Worm (Caenorhabditis elegans) whole organism, young adult: ENCODE measurements around the gene srw-4.

ENCODE experiments used
- B0261.1 ChIP-seq: sonication (generic microtip); optimal IDR thresholded peaks from 2 replicates; lab custom pipeline; 2016; ENCODE audit warnings: mild to moderate bottlenecking, missing genetic modification characterization, moderate library complexity, missing compliant biosample characterization
- B0336.3 ChIP-seq: fragments of 200-800 bp; sonication (Bioruptor generic); IDR thresholded peaks from 2 replicates; pipeline ENCODE4 v1.3.6; 2022; ENCODE audit warnings: missing genetic modification characterization, missing compliant biosample characterization
- F33H1.4 ChIP-seq: fragments of 200-800 bp; sonication (Bioruptor generic); IDR thresholded peaks from 2 replicates; pipeline ENCODE4 v1.3.6; 2022; ENCODE audit warnings: missing genetic modification reagents, missing genetic modification characterization, missing compliant biosample characterization
- F49E8.2 ChIP-seq: sonication (generic microtip); optimal IDR thresholded peaks from 3 replicates; lab custom pipeline; 2017; ENCODE audit warnings: missing genetic modification characterization, mild to moderate bottlenecking, missing compliant biosample characterization, antibody characterized with exemption, moderate library complexity; ENCODE audit not compliant: insufficient read depth
- K11D2.4 ChIP-seq: fragments of 200-800 bp; sonication (Bioruptor generic); IDR thresholded peaks from 2 replicates; pipeline ENCODE4 v1.3.6; 2022; ENCODE audit warnings: missing genetic modification reagents, missing genetic modification characterization, missing compliant biosample characterization
- K12H6.12 ChIP-seq: fragments of 200-800 bp; sonication (Bioruptor generic); optimal IDR thresholded peaks from 2 replicates; lab custom pipeline; 2018; ENCODE audit warnings: mild to moderate bottlenecking, missing genetic modification characterization, missing compliant biosample characterization
- T26A5.8 ChIP-seq: sonication (generic microtip); optimal IDR thresholded peaks from 2 replicates; lab custom pipeline; 2016; ENCODE audit warnings: missing genetic modification characterization, missing compliant biosample characterization
- Y53F4B.3 ChIP-seq: fragments of 200-800 bp; sonication (Bioruptor generic); IDR thresholded peaks from 2 replicates; pipeline ENCODE4 v1.3.6; 2022; ENCODE audit warnings: missing genetic modification reagents, missing genetic modification characterization, missing compliant biosample characterization
- Y67H2A.10 ChIP-seq: fragments of 200-800 bp; sonication (Bioruptor generic); conservative IDR thresholded peaks from 2 replicates; pipeline ENCODE4 v1.3.6; 2022; ENCODE audit warnings: missing genetic modification reagents, missing genetic modification characterization, missing compliant biosample characterization
- Y95B8A.8 ChIP-seq: fragments of 200-800 bp; sonication (Bioruptor generic); IDR thresholded peaks from 2 replicates; pipeline ENCODE4 v1.3.6; 2022; ENCODE audit warnings: missing genetic modification reagents, missing genetic modification characterization, missing compliant biosample characterization
- akir-1 ChIP-seq: fragments of 200-800 bp; sonication (Bioruptor generic); optimal IDR thresholded peaks from 2 replicates; lab custom pipeline; 2018; ENCODE audit warnings: mild to moderate bottlenecking, missing genetic modification characterization, moderate library complexity, missing compliant biosample characterization
- attf-6 ChIP-seq: fragments of 200-800 bp; sonication (Bioruptor generic); IDR thresholded peaks from 2 replicates; pipeline ENCODE4 v1.3.6; 2022; ENCODE audit warnings: missing genetic modification reagents, missing genetic modification characterization, missing compliant biosample characterization
- bed-2 ChIP-seq: fragments of 200-800 bp; sonication (Bioruptor generic); IDR thresholded peaks from 2 replicates; pipeline ENCODE4 v1.3.6; 2022; ENCODE audit warnings: missing genetic modification reagents, missing genetic modification characterization, missing compliant biosample characterization
- cebp-2 ChIP-seq: fragments of 200-800 bp; sonication (Bioruptor generic); IDR thresholded peaks from 2 replicates; pipeline ENCODE4 v1.3.6; 2022; ENCODE audit warnings: missing genetic modification characterization, missing compliant biosample characterization
- dpl-1 ChIP-seq: fragments of 150-350 bp; optimal IDR thresholded peaks from 2 replicates; lab custom pipeline; 2014; ENCODE audit warnings: missing biosample characterization, missing genetic modification reagents, missing genetic modification characterization
- hlh-12 ChIP-seq: sonication (generic microtip); optimal IDR thresholded peaks from 2 replicates; lab custom pipeline; 2016; ENCODE audit warnings: missing genetic modification characterization, missing compliant biosample characterization
- hmg-1.2 ChIP-seq: fragments of 200-800 bp; sonication (Bioruptor generic); IDR thresholded peaks from 2 replicates; pipeline ENCODE4 v1.3.6; 2022; ENCODE audit warnings: missing genetic modification reagents, missing genetic modification characterization, missing compliant biosample characterization
- hmg-20 ChIP-seq: fragments of 200-800 bp; sonication (Bioruptor generic); IDR thresholded peaks from 2 replicates; pipeline ENCODE4 v1.3.6; 2022; ENCODE audit warnings: missing genetic modification reagents, missing genetic modification characterization, missing compliant biosample characterization
- hsf-1 ChIP-seq: fragments of 200-800 bp; sonication (Bioruptor generic); IDR thresholded peaks from 2 replicates; pipeline ENCODE4 v1.3.6; 2022; ENCODE audit warnings: missing genetic modification reagents, missing genetic modification characterization, missing compliant biosample characterization
- let-607 ChIP-seq, 2 experiments: fragments of 200-800 bp in 1 of 2; sonication (Bioruptor generic) in 1 of 2; sonication (generic microtip) in 1 of 2; optimal IDR thresholded peaks; 2 replicates each; lab custom pipeline; 2016 to 2018; ENCODE audit warnings: mild to moderate bottlenecking in 2 of 2, missing compliant biosample characterization in 2 of 2, missing genetic modification characterization in 2 of 2, moderate library complexity in 2 of 2, missing genotype in 1 of 2
- lin-40 ChIP-seq: sonication (generic microtip); optimal IDR thresholded peaks from 2 replicates; lab custom pipeline; 2016; ENCODE audit warnings: missing genetic modification characterization, mild to moderate bottlenecking, missing compliant biosample characterization, missing genotype, missing genetic modification reagents
- lir-1 ChIP-seq: fragments of 200-800 bp; sonication (Bioruptor generic); conservative IDR thresholded peaks from 2 replicates; pipeline ENCODE4 v1.3.6; 2022; ENCODE audit warnings: missing genetic modification reagents, missing genetic modification characterization, missing compliant biosample characterization
- mcd-1 ChIP-seq: fragments of 200-800 bp; sonication (Bioruptor generic); IDR thresholded peaks from 2 replicates; pipeline ENCODE4 v1.3.6; 2022; ENCODE audit warnings: missing genetic modification reagents, missing genetic modification characterization, missing compliant biosample characterization
- mes-4 ChIP-seq: sonication (generic microtip); optimal IDR thresholded peaks from 2 replicates; lab custom pipeline; 2016; ENCODE audit warnings: missing genotype, missing genetic modification characterization, missing compliant biosample characterization
- nfya-2 ChIP-seq: fragments of 200-800 bp; sonication (Bioruptor generic); IDR thresholded peaks from 2 replicates; pipeline ENCODE4 v1.3.6; 2022; ENCODE audit warnings: missing genetic modification reagents, missing genetic modification characterization, missing compliant biosample characterization
- nhr-90 ChIP-seq: sonication (generic microtip); optimal IDR thresholded peaks from 2 replicates; lab custom pipeline; 2016; ENCODE audit warnings: missing genotype, mild to moderate bottlenecking, missing genetic modification characterization, missing compliant biosample characterization
- rec-8 ChIP-seq, 2 experiments: sonication (generic microtip); optimal IDR thresholded peaks; 2 replicates each; lab custom pipeline; 2016; ENCODE audit warnings: mild to moderate bottlenecking in 2 of 2, missing genetic modification characterization in 2 of 2, missing genetic modification reagents in 2 of 2, missing genotype in 2 of 2, missing biosample characterization in 1 of 2, missing compliant biosample characterization in 1 of 2, moderate library complexity in 1 of 2
- sdz-38 ChIP-seq: sonication (generic microtip); optimal IDR thresholded peaks from 2 replicates; lab custom pipeline; 2016; ENCODE audit warnings: missing genotype, missing genetic modification characterization, missing compliant biosample characterization
- somi-1 ChIP-seq: fragments of 200-800 bp; sonication (Bioruptor generic); optimal IDR thresholded peaks from 2 replicates; lab custom pipeline; 2018; ENCODE audit warnings: mild to moderate bottlenecking, missing genetic modification characterization, missing compliant biosample characterization
- tlf-1 ChIP-seq: fragments of 200-800 bp; sonication (Bioruptor generic); optimal IDR thresholded peaks from 2 replicates; lab custom pipeline; 2018; ENCODE audit warnings: mild to moderate bottlenecking, missing genetic modification characterization, missing compliant biosample characterization
- unc-62 ChIP-seq: fragments of 150-350 bp; optimal IDR thresholded peaks from 2 replicates; lab custom pipeline; 2014; ENCODE audit warnings: missing biosample characterization, missing genetic modification reagents, missing genetic modification characterization
- zfh-2 ChIP-seq: fragments of 200-800 bp; sonication (Bioruptor generic); conservative IDR thresholded peaks from 2 replicates; pipeline ENCODE4 v1.3.6; 2022; ENCODE audit warnings: missing genetic modification reagents, missing genetic modification characterization, missing compliant biosample characterization
- zim-3 ChIP-seq: sonication (generic microtip); optimal IDR thresholded peaks from 2 replicates; lab custom pipeline; 2017; ENCODE audit warnings: mild to moderate bottlenecking, missing genetic modification characterization, moderate library complexity, missing compliant biosample characterization
- ztf-18 ChIP-seq: sonication (generic microtip); optimal IDR thresholded peaks from 2 replicates; lab custom pipeline; 2016; ENCODE audit warnings: missing genotype, mild to moderate bottlenecking, missing genetic modification characterization, missing compliant biosample characterization
- ztf-26 ChIP-seq: sonication (generic microtip); optimal IDR thresholded peaks from 2 replicates; lab custom pipeline; 2017; ENCODE audit warnings: missing genetic modification characterization, missing compliant biosample characterization

The srw-4 gene

ce11 chrV:2912901-2913300, 24.3 kb upstream of the srw-4 start, which contains the start of gene C31B8.9:
Gene C31B8.9, minus strand, starts transcription at chrV:2913001.
- TF ChIP-seq somi-1 = no peak
- TF ChIP-seq cebp-2 (GFP tag; lab: Robert Waterston, UW) = no peak
- TF ChIP-seq unc-62 (GFP tag; lab: Kevin White, UChicago) = no peak
- no peak for TF ChIP-seq Y53F4B.3
- no peak for TF ChIP-seq tlf-1 (GFP tag; lab: Kevin White, UChicago)
- no peak for TF ChIP-seq F49E8.2 (tag; lab: Kevin White, UChicago)
- TF ChIP-seq lir-1 = no peak
- no peak for TF ChIP-seq Y67H2A.10 (GFP tag; lab: Robert Waterston, UW)
- no peak for TF ChIP-seq dpl-1 (GFP tag; lab: Kevin White, UChicago)
- no peak for TF ChIP-seq zfh-2 (GFP tag; lab: Robert Waterston, UW)
- TF ChIP-seq B0261.1 (tag; lab: Kevin White, UChicago) = no peak
- TF ChIP-seq zim-3 (tag; lab: Kevin White, UChicago) = no peak
- no peak for TF ChIP-seq mes-4 (tag; lab: Kevin White, UChicago)
- no peak for TF ChIP-seq Y95B8A.8 (GFP tag; lab: Robert Waterston, UW)
- TF ChIP-seq mcd-1 = no peak
- no peak for TF ChIP-seq nhr-90 (tag; lab: Kevin White, UChicago)
- no peak for TF ChIP-seq F33H1.4 (GFP tag; lab: Robert Waterston, UW)
- no peak for TF ChIP-seq ztf-26 (tag; lab: Kevin White, UChicago)
- no peak for TF ChIP-seq T26A5.8 (tag; lab: Kevin White, UChicago)
- TF ChIP-seq sdz-38 (tag; lab: Kevin White, UChicago) = no peak

- TF ChIP-seq rec-8 (tag; optimal IDR thresholded peaks at IDR 0.05; lab: Kevin White, UChicago) (no peak), hmg-1.2 (no peak)
These were observed 20.9 kb upstream of the srw-4 start, which contains the start of gene zmp-3 for ce11 chrV:2909525-2909924. Gene zmp-3, minus strand, starts transcription at chrV:2909625.

- no peak for TF ChIP-seq zfh-2 (GFP tag; lab: Robert Waterston, UW)
- TF ChIP-seq ztf-18 (tag; lab: Kevin White, UChicago) = no peak
- TF ChIP-seq K11D2.4 (GFP tag; lab: Robert Waterston, UW) = no peak
- TF ChIP-seq dpl-1 (GFP tag; lab: Kevin White, UChicago) = no peak
- TF ChIP-seq hsf-1 (GFP tag; lab: Robert Waterston, UW) = no peak
- TF ChIP-seq akir-1 = no peak
- TF ChIP-seq hlh-12 (tag; lab: Kevin White, UChicago) = no peak
- TF ChIP-seq nfya-2 (GFP tag; lab: Robert Waterston, UW) = no peak
- TF ChIP-seq attf-6 (GFP tag; lab: Robert Waterston, UW) = no peak
- no peak for TF ChIP-seq let-607 (tag; optimal IDR thresholded peaks at IDR 0.05; lab: Kevin White, UChicago)
- TF ChIP-seq nhr-90 (tag; lab: Kevin White, UChicago) = no peak
- TF ChIP-seq zim-3 (tag; lab: Kevin White, UChicago) = no peak
- TF ChIP-seq B0336.3 = no peak
- no peak for TF ChIP-seq hmg-20
- no peak for TF ChIP-seq rec-8 (tag; optimal IDR thresholded peaks at IDR 0.05; lab: Kevin White, UChicago)
- TF ChIP-seq lin-40 (tag; lab: Kevin White, UChicago) = no peak
- no peak for TF ChIP-seq bed-2 (GFP tag; lab: Robert Waterston, UW)
- TF ChIP-seq K12H6.12 = no peak
These were observed 14.6 kb upstream of the srw-4 start, which contains the start of gene C31B8.7 for ce11 chrV:2903227-2903626. Gene C31B8.7, minus strand, starts transcription at chrV:2903327.
